Worm (Caenorhabditis elegans) whole organism, young adult: ENCODE measurements around the gene mrps-14.

Experiments used
- T07F8.4 ChIP-seq: sonication (generic microtip); optimal IDR thresholded peaks from 2 replicates; lab custom pipeline; 2016; ENCODE audit warnings: mild to moderate bottlenecking, missing genetic modification characterization, moderate library complexity, missing compliant biosample characterization
- ama-1 ChIP-seq, 3 experiments: fragments of 150-350 bp in 1 of 3; sonication (generic microtip) in 2 of 3; optimal IDR thresholded peaks; 2 replicates each; lab custom pipeline; 2014 to 2018; ENCODE audit warnings: missing biosample characterization in 2 of 3, missing genetic modification characterization in 2 of 3, missing genetic modification reagents in 2 of 3
- bed-2 ChIP-seq: fragments of 200-800 bp; sonication (Bioruptor generic); IDR thresholded peaks from 2 replicates; pipeline ENCODE4 v1.3.6; 2022; ENCODE audit warnings: missing genetic modification reagents, missing genetic modification characterization, missing compliant biosample characterization
- efl-1 ChIP-seq: fragments of 150-350 bp; optimal IDR thresholded peaks from 2 replicates; lab custom pipeline; 2014; ENCODE audit warnings: missing biosample characterization, missing genetic modification reagents, missing genetic modification characterization
- hsf-1 ChIP-seq: fragments of 200-800 bp; sonication (Bioruptor generic); IDR thresholded peaks from 2 replicates; pipeline ENCODE4 v1.3.6; 2022; ENCODE audit warnings: missing genetic modification reagents, missing genetic modification characterization, missing compliant biosample characterization
- mel-28 ChIP-seq: sonication (generic microtip); optimal IDR thresholded peaks from 2 replicates; lab custom pipeline; 2016; ENCODE audit warnings: borderline replicate concordance, mild to moderate bottlenecking, missing genetic modification characterization, missing compliant biosample characterization
- sea-2 ChIP-seq: fragments of 200-800 bp; sonication (Bioruptor generic); IDR thresholded peaks from 2 replicates; pipeline ENCODE4 v1.3.6; 2022; ENCODE audit warnings: missing genetic modification characterization, missing compliant biosample characterization
- snpc-4 ChIP-seq, 5 experiments: fragments of 150-350 bp in 1 of 5; sonication (generic microtip) in 4 of 5; optimal IDR thresholded peaks; 2 replicates each; lab custom pipeline; 2014 to 2018; ENCODE audit warnings: missing genetic modification characterization in 5 of 5, missing biosample characterization in 3 of 5, antibody characterized with exemption in 2 of 5, mild to moderate bottlenecking in 2 of 5, missing compliant biosample characterization in 2 of 5, missing genotype in 2 of 5, moderate library complexity in 2 of 5, missing genetic modification reagents in 1 of 5
- unc-62 ChIP-seq: fragments of 150-350 bp; optimal IDR thresholded peaks from 2 replicates; lab custom pipeline; 2014; ENCODE audit warnings: missing biosample characterization, missing genetic modification reagents, missing genetic modification characterization

DNA sequence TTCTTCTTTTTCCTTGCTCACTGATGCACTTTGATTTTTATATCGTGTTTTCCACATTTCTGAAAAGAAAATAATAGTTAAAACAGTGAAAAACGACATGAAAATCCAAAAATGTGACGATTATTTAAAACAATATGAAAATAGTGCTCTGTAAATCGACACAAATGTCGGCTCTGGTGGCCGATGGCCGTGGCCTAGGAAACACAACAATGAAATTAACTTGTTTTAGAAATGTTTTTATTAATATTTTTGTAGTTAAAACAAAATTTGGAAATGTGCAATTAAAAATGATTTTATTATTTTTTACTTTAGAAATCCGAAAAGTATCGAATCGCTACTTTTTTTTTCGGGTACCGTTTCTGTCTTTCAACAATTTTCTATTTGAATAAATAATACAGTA is 41.5 kb downstream of the mrps-14 start, which contains the start of gene arv-1:
- TF ChIP-seq hsf-1 (GFP tag; lab: Robert Waterston, UW) = no peak
- no peak for TF ChIP-seq efl-1 (GFP tag; lab: Kevin White, UChicago)
- TF ChIP-seq snpc-4 (GFP tag; optimal IDR thresholded peaks at IDR 0.05; lab: Kevin White, UChicago) = no peak
- TF ChIP-seq snpc-4 (tag; optimal IDR thresholded peaks at IDR 0.05; lab: Kevin White, UChicago) = peak in 1 of 4 experiments; percentile 6
- no peak for TF ChIP-seq T07F8.4 (tag; lab: Kevin White, UChicago)
- TF ChIP-seq sea-2 (GFP tag; lab: Robert Waterston, UW) = no peak
- no peak for TF ChIP-seq bed-2 (GFP tag; lab: Robert Waterston, UW)
- no peak for TF ChIP-seq unc-62 (GFP tag; lab: Kevin White, UChicago)
- no peak for TF ChIP-seq ama-1 (optimal IDR thresholded peaks at IDR 0.05; lab: Kevin White, UChicago)
- TF ChIP-seq ama-1 (GFP tag; optimal IDR thresholded peaks at IDR 0.05; lab: Kevin White, UChicago) = no peak
- no peak for TF ChIP-seq mel-28 (tag; lab: Kevin White, UChicago)
